Fruit fly (Drosophila melanogaster) whole organism, pupa: ENCODE results near the gene snsl.

ENCODE experiments used
- CG10348 ChIP-seq: fragments of 200-800 bp; sonication (Bioruptor generic); IDR thresholded peaks from 2 replicates; pipeline ENCODE4 v1.3.6; 2022; ENCODE audit warnings: missing biosample characterization, missing genetic modification characterization
- CG12605 ChIP-seq: fragments of 200-800 bp; sonication (Bioruptor generic); IDR thresholded peaks from 2 replicates; pipeline ENCODE4 v1.3.6; 2022; ENCODE audit warnings: missing biosample characterization, missing genetic modification characterization
- CG13204 ChIP-seq: fragments of 200-800 bp; sonication (Bioruptor generic); optimal IDR thresholded peaks from 2 replicates; lab custom pipeline; 2018; ENCODE audit warnings: missing biosample characterization, mild to moderate bottlenecking, missing genetic modification characterization, moderate library complexity
- CG14655 ChIP-seq: fragments of 200-800 bp; sonication (Bioruptor generic); optimal IDR thresholded peaks from 3 replicates; lab custom pipeline; 2017; ENCODE audit warnings: mild to moderate bottlenecking, missing biosample characterization, missing genetic modification reagents, missing genetic modification characterization
- CG15710 ChIP-seq: fragments of 200-800 bp; sonication (Bioruptor generic); optimal IDR thresholded peaks from 2 replicates; lab custom pipeline; 2018; ENCODE audit warnings: missing biosample characterization, mild to moderate bottlenecking, missing genetic modification characterization, moderate library complexity
- CG34367 ChIP-seq: fragments of 200-800 bp; sonication (Bioruptor generic); optimal IDR thresholded peaks from 2 replicates; lab custom pipeline; 2018; ENCODE audit warnings: missing biosample characterization, mild to moderate bottlenecking, missing genetic modification characterization
- CG9948 ChIP-seq: fragments of 200-800 bp; sonication (Bioruptor generic); optimal IDR thresholded peaks from 2 replicates; lab custom pipeline; 2018; ENCODE audit warnings: missing biosample characterization, mild to moderate bottlenecking, missing genetic modification characterization, moderate library complexity
- EcR ChIP-seq: fragments of 200-800 bp; sonication (Bioruptor generic); optimal IDR thresholded peaks from 3 replicates; lab custom pipeline; 2019; ENCODE audit warnings: missing biosample characterization, missing genetic modification characterization, mild to moderate bottlenecking, moderate library complexity, missing genetic modification reagents
- Ets98B ChIP-seq: fragments of 200-800 bp; sonication (Bioruptor generic); IDR thresholded peaks from 2 replicates; pipeline ENCODE4 v1.3.6; 2022; ENCODE audit warnings: missing biosample characterization, missing genetic modification characterization
- Pif1A ChIP-seq: fragments of 200-800 bp; sonication (Bioruptor generic); optimal IDR thresholded peaks from 3 replicates; lab custom pipeline; 2016; ENCODE audit warnings: missing biosample characterization, missing genetic modification characterization
- Pif1B ChIP-seq: fragments of 200-800 bp; sonication (Bioruptor generic); optimal IDR thresholded peaks from 3 replicates; lab custom pipeline; 2016; ENCODE audit warnings: missing biosample characterization, missing genetic modification characterization
- Snoo ChIP-seq: fragments of 200-800 bp; sonication (Bioruptor generic); optimal IDR thresholded peaks from 3 replicates; lab custom pipeline; 2017; ENCODE audit warnings: missing biosample characterization, mild to moderate bottlenecking, missing genetic modification characterization, inconsistent platforms

DNA sequence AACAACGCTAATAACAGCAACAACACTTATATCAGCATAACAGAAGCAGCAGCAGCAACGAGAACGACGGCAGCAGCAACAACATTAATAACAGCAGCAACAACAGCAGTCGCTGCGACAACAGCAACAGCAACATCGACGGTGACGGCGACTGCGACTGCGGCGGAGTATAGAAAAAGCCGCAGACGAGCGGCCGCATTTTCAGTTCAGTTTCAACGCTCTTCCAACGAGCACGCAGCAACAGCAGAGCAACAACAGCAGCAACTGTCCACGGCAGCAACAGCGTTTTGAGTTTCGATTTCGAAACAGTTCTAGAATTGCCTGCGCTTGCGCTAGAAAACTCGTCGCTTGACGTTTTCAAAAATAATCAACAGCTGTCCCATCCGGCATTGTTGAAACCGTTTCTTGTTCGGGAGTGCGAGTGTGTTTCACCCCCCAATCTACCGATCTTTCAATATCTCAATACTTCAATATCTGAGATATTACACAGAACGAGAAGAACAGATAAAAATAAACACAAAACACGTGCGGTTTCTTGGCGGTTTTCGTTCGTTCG, 14.6 kb downstream of the snsl start, which contains the start of gene CG3036:
- no peak for TF ChIP-seq CG10348
- TF ChIP-seq EcR (GFP tag; lab: Kevin White, UChicago), result peak; percentile 41
- peak; percentile 89 for TF ChIP-seq CG13204 (GFP tag; lab: Kevin White, UChicago)
- TF ChIP-seq Pif1B (GFP tag; lab: Kevin White, UChicago), result no peak
- no peak for TF ChIP-seq CG34367 (tag; lab: Kevin White, UChicago)
- TF ChIP-seq Snoo (tag; lab: Kevin White, UChicago), result peak; percentile 41
- TF ChIP-seq CG9948, result no peak
- no peak for TF ChIP-seq CG15710 (tag; lab: Kevin White, UChicago)
- TF ChIP-seq CG14655 (GFP tag; lab: Kevin White, UChicago), result no peak
- TF ChIP-seq Ets98B (GFP tag; lab: Robert Waterston, UW), result peak; percentile 47; the same call in 1 of the 2 replicates
- no peak for TF ChIP-seq Pif1A (GFP tag; lab: Kevin White, UChicago)
- no peak for TF ChIP-seq CG12605 (GFP tag; lab: Robert Waterston, UW)
